Fruit fly (Drosophila melanogaster): Measurements from ENCODE around the gene HemK2.

Gene HemK2

dm6 chr2L:2751904-2752459 lies 7.5 kb downstream of the HemK2 start, which contains the start of gene Bacc (continued):
- TF ChIP-seq CG16779 (tag; optimal IDR thresholded peaks at IDR 0.05), result peak; percentile 97
- TF ChIP-seq Eip93F (GFP tag; optimal IDR thresholded peaks at IDR 0.05), result peak; percentile 93
- peak; percentile 99 for TF ChIP-seq CG32006 (GFP tag; optimal IDR thresholded peaks at IDR 0.05)
- peak; percentile 97 for TF ChIP-seq Ets96B (tag; optimal IDR thresholded peaks at IDR 0.05)
- peak; percentile 98 for TF ChIP-seq lz (GFP tag; optimal IDR thresholded peaks at IDR 0.05)
- TF ChIP-seq topi (GFP tag; optimal IDR thresholded peaks at IDR 0.05), result peak; percentile 97
- TF ChIP-seq Hr4 (GFP tag; optimal IDR thresholded peaks at IDR 0.05), result peak; percentile 98
- TF ChIP-seq Met (GFP tag; optimal IDR thresholded peaks at IDR 0.05), result peak; percentile 99
- TF ChIP-seq dsx (GFP tag; optimal IDR thresholded peaks at IDR 0.05; ENCODE audit: poor library complexity, severe bottlenecking), result peak; percentile 91
- peak; percentile 94 for TF ChIP-seq CG9139 (GFP tag; optimal IDR thresholded peaks at IDR 0.05)
- TF ChIP-seq spab (GFP tag; optimal IDR thresholded peaks at IDR 0.05), result peak; percentile 99
- peak; percentile 97 to 99 for TF ChIP-seq ss (GFP tag; optimal IDR thresholded peaks at IDR 0.05)
- TF ChIP-seq CG6808 (GFP tag; optimal IDR thresholded peaks at IDR 0.05), result peak; percentile 99
- TF ChIP-seq Hr38 (GFP tag; optimal IDR thresholded peaks at IDR 0.05), result peak; percentile 56
- TF ChIP-seq fkh (GFP tag; optimal IDR thresholded peaks at IDR 0.05), result peak; percentile 14
- TF ChIP-seq Hr39 (GFP tag; optimal IDR thresholded peaks at IDR 0.05), result peak; percentile 98
- TF ChIP-seq CG6792 (GFP tag; optimal IDR thresholded peaks at IDR 0.05), result peak; percentile 98
- TF ChIP-seq CG8119 (GFP tag; IDR thresholded peaks at IDR 0.05), result no peak
- TF ChIP-seq Ets21C (GFP tag; optimal IDR thresholded peaks at IDR 0.05), result peak; percentile 96
- peak; percentile 96 for TF ChIP-seq CG11902 (GFP tag; optimal IDR thresholded peaks at IDR 0.05)
- TF ChIP-seq CG4318 (GFP tag; optimal IDR thresholded peaks at IDR 0.05), result peak; percentile 98
- peak; percentile 98 for TF ChIP-seq Sox102F (GFP tag; optimal IDR thresholded peaks at IDR 0.05)
- peak; percentile 98 for TF ChIP-seq CG8632 (GFP tag; optimal IDR thresholded peaks at IDR 0.05)
- TF ChIP-seq vri (GFP tag; optimal IDR thresholded peaks at IDR 0.05), result peak; percentile 93

- TF ChIP-seq vri (GFP tag; optimal IDR thresholded peaks at IDR 0.05) (peak; percentile 86), CG8319 (GFP tag; optimal IDR thresholded peaks at IDR 0.05) (no peak), Ets21C (GFP tag; optimal IDR thresholded peaks at IDR 0.05) (no peak), svp (GFP tag) (peak; percentile 69), fd85E (GFP tag; optimal IDR thresholded peaks at IDR 0.05) (no peak), eg (GFP tag; IDR thresholded peaks at IDR 0.05) (no peak), Lpt (GFP tag; optimal IDR thresholded peaks at IDR 0.05) (no peak), achi (GFP tag; optimal IDR thresholded peaks at IDR 0.05) (no peak), Eip93F (GFP tag; optimal IDR thresholded peaks at IDR 0.05) (peak; percentile 28), dsx (GFP tag; optimal IDR thresholded peaks at IDR 0.05; ENCODE audit: poor library complexity, severe bottlenecking) (no peak), CG11762 (GFP tag; optimal IDR thresholded peaks at IDR 0.05; ENCODE audit: insufficient read depth) (no peak), dac (GFP tag; optimal IDR thresholded peaks at IDR 0.05) (no peak), Hr39 (GFP tag; optimal IDR thresholded peaks at IDR 0.05) (no peak), CG16779 (tag; optimal IDR thresholded peaks at IDR 0.05) (no peak), Sox14 (GFP tag; optimal IDR thresholded peaks at IDR 0.05) (no peak), ss (GFP tag; optimal IDR thresholded peaks at IDR 0.05) (peak in 1 of 2 experiments; percentile 34), cyc (GFP tag; optimal IDR thresholded peaks at IDR 0.05) (no peak), CG6163 (GFP tag; IDR thresholded peaks at IDR 0.05) (no peak), Gug (GFP tag; IDR thresholded peaks at IDR 0.05) (no peak), CG1621 (tag; optimal IDR thresholded peaks at IDR 0.05) (no peak), Ets96B (tag; optimal IDR thresholded peaks at IDR 0.05) (no peak), fkh (GFP tag; optimal IDR thresholded peaks at IDR 0.05) (peak; percentile 29), CG11294 (GFP tag; IDR thresholded peaks at IDR 0.05) (no peak), CG8119 (GFP tag; IDR thresholded peaks at IDR 0.05) (no peak), OdsH (GFP tag; optimal IDR thresholded peaks at IDR 0.05) (no peak), CG3919 (GFP tag; optimal IDR thresholded peaks at IDR 0.05) (no peak), Eip75B (GFP tag; optimal IDR thresholded peaks at IDR 0.05) (no peak), esn (GFP tag; optimal IDR thresholded peaks at IDR 0.05) (no peak), CG11902 (GFP tag; optimal IDR thresholded peaks at IDR 0.05) (no peak), CG4318 (GFP tag; optimal IDR thresholded peaks at IDR 0.05) (no peak), CG6808 (GFP tag; optimal IDR thresholded peaks at IDR 0.05) (no peak), Hr38 (GFP tag; optimal IDR thresholded peaks at IDR 0.05) (no peak), acj6 (GFP tag; optimal IDR thresholded peaks at IDR 0.05) (no peak), CG8632 (GFP tag; optimal IDR thresholded peaks at IDR 0.05) (no peak), CG9139 (GFP tag; optimal IDR thresholded peaks at IDR 0.05) (no peak), CG10631 (GFP tag; optimal IDR thresholded peaks at IDR 0.05) (no peak), fd59A (GFP tag; optimal IDR thresholded peaks at IDR 0.05) (no peak), CG3032 (tag; optimal IDR thresholded peaks at IDR 0.05) (no peak)
These were observed 8.3 kb downstream of the HemK2 start for dm6 chr2L:2751085-2751710.

Measured in whole organism, prepupa.